Worm (Caenorhabditis elegans) whole organism, L2 larva: ENCODE data around the gene ZK809.5.

Experiments
- C34F6.9 ChIP-seq: fragments of 150-350 bp; optimal IDR thresholded peaks from 2 replicates; lab custom pipeline; 2014; ENCODE audit warnings: missing biosample characterization, missing genetic modification characterization
- F13H6.1 ChIP-seq: sonication (generic microtip); optimal IDR thresholded peaks from 2 replicates; lab custom pipeline; 2016; ENCODE audit warnings: missing genetic modification characterization, missing compliant biosample characterization
- R02D3.7 ChIP-seq: fragments of 150-350 bp; optimal IDR thresholded peaks from 2 replicates; lab custom pipeline; 2014; ENCODE audit warnings: missing biosample characterization, missing genetic modification characterization
- Y55F3AM.14 ChIP-seq: fragments of 200-800 bp; sonication (Bioruptor generic); optimal IDR thresholded peaks from 2 replicates; lab custom pipeline; 2018; ENCODE audit warnings: mild to moderate bottlenecking, missing genetic modification characterization, missing compliant biosample characterization
- ZK546.5 ChIP-seq: sonication (generic microtip); optimal IDR thresholded peaks from 2 replicates; lab custom pipeline; 2017; ENCODE audit warnings: missing biosample characterization, missing genetic modification characterization
- alr-1 ChIP-seq: fragments of 150-350 bp; optimal IDR thresholded peaks from 2 replicates; lab custom pipeline; 2014; ENCODE audit warnings: missing biosample characterization, missing genetic modification characterization
- aly-2 ChIP-seq: fragments of 150-350 bp; optimal IDR thresholded peaks from 2 replicates; lab custom pipeline; 2014; ENCODE audit warnings: missing biosample characterization, missing genetic modification characterization
- ama-1 ChIP-seq: fragments of 150-350 bp; optimal IDR thresholded peaks from 2 replicates; lab custom pipeline; 2018; ENCODE audit warnings: inconsistent platforms
- blmp-1 ChIP-seq: sonication (generic microtip); optimal IDR thresholded peaks from 2 replicates; lab custom pipeline; 2017; ENCODE audit warnings: missing genetic modification characterization, mild to moderate bottlenecking, missing compliant biosample characterization, antibody characterized with exemption, moderate library complexity; ENCODE audit not compliant: insufficient read depth
- ceh-16 ChIP-seq: fragments of 150-350 bp; optimal IDR thresholded peaks from 2 replicates; lab custom pipeline; 2014; ENCODE audit warnings: missing biosample characterization, missing genetic modification characterization
- ceh-82 ChIP-seq: fragments of 150-350 bp; optimal IDR thresholded peaks from 2 replicates; lab custom pipeline; 2014; ENCODE audit warnings: missing biosample characterization, missing genetic modification characterization
- crh-2 ChIP-seq: sonication (generic microtip); optimal IDR thresholded peaks from 2 replicates; lab custom pipeline; 2017; ENCODE audit warnings: missing biosample characterization, missing genetic modification characterization
- dmd-4 ChIP-seq: sonication (generic microtip); optimal IDR thresholded peaks from 2 replicates; lab custom pipeline; 2017; ENCODE audit warnings: missing biosample characterization, missing genetic modification characterization
- egl-27 ChIP-seq: sonication (generic microtip); optimal IDR thresholded peaks from 3 replicates; lab custom pipeline; 2017; ENCODE audit warnings: missing biosample characterization, missing genetic modification reagents, missing genetic modification characterization
- elt-1 ChIP-seq: fragments of 150-350 bp; optimal IDR thresholded peaks from 2 replicates; lab custom pipeline; 2014; ENCODE audit warnings: missing biosample characterization, missing genetic modification characterization
- elt-3 ChIP-seq: sonication (generic microtip); optimal IDR thresholded peaks from 2 replicates; lab custom pipeline; 2017; ENCODE audit warnings: missing biosample characterization, missing genetic modification characterization
- fos-1 ChIP-seq: fragments of 150-350 bp; optimal IDR thresholded peaks from 2 replicates; lab custom pipeline; 2014; ENCODE audit warnings: missing biosample characterization, missing genetic modification characterization
- lin-11 ChIP-seq: fragments of 150-350 bp; sonication (generic microtip); optimal IDR thresholded peaks from 2 replicates; lab custom pipeline; 2014; ENCODE audit warnings: missing biosample characterization, missing genetic modification characterization, inconsistent platforms, mixed read lengths
- lin-39 ChIP-seq: fragments of 150-350 bp; optimal IDR thresholded peaks from 2 replicates; lab custom pipeline; 2014; ENCODE audit warnings: missing biosample characterization, missing genetic modification reagents, missing genetic modification characterization
- lsy-2 ChIP-seq, 2 experiments: fragments of 150-350 bp in 1 of 2; sonication (generic microtip) in 1 of 2; optimal IDR thresholded peaks; 2 replicates each; lab custom pipeline; 2014 to 2017; ENCODE audit warnings: missing biosample characterization in 2 of 2, missing genetic modification characterization in 2 of 2
- mab-5 ChIP-seq: fragments of 150-350 bp; optimal IDR thresholded peaks from 2 replicates; lab custom pipeline; 2014; ENCODE audit warnings: missing biosample characterization, missing genetic modification characterization
- mbf-1 ChIP-seq: sonication (generic microtip); optimal IDR thresholded peaks from 2 replicates; lab custom pipeline; 2017; ENCODE audit warnings: missing biosample characterization, missing genetic modification characterization
- nhr-10 ChIP-seq: sonication (generic microtip); optimal IDR thresholded peaks from 2 replicates; lab custom pipeline; 2017; ENCODE audit warnings: missing biosample characterization, missing genetic modification characterization
- nhr-11 ChIP-seq: fragments of 150-350 bp; optimal IDR thresholded peaks from 2 replicates; lab custom pipeline; 2014; ENCODE audit warnings: missing biosample characterization, missing genetic modification characterization
- nhr-12 ChIP-seq: fragments of 150-350 bp; optimal IDR thresholded peaks from 2 replicates; lab custom pipeline; 2014; ENCODE audit warnings: missing biosample characterization, missing genetic modification characterization
- nhr-129 ChIP-seq: fragments of 150-350 bp; optimal IDR thresholded peaks from 2 replicates; lab custom pipeline; 2014; ENCODE audit warnings: missing biosample characterization, missing genetic modification characterization
- nhr-21 ChIP-seq: fragments of 150-350 bp; optimal IDR thresholded peaks from 2 replicates; lab custom pipeline; 2014; ENCODE audit warnings: missing biosample characterization, missing genetic modification characterization
- nhr-23 ChIP-seq: fragments of 150-350 bp; optimal IDR thresholded peaks from 2 replicates; lab custom pipeline; 2014; ENCODE audit warnings: missing biosample characterization, missing genetic modification reagents, missing genetic modification characterization
- nhr-25 ChIP-seq: fragments of 150-350 bp; sonication (generic microtip); optimal IDR thresholded peaks from 3 replicates; lab custom pipeline; 2014; ENCODE audit warnings: missing biosample characterization, missing genetic modification characterization
- nhr-6 ChIP-seq: fragments of 150-350 bp; optimal IDR thresholded peaks from 2 replicates; lab custom pipeline; 2014; ENCODE audit warnings: missing biosample characterization, missing genetic modification characterization
- sem-4 ChIP-seq: fragments of 150-350 bp; optimal IDR thresholded peaks from 2 replicates; lab custom pipeline; 2014; ENCODE audit warnings: missing biosample characterization, missing genetic modification reagents, missing genetic modification characterization
- skn-1 ChIP-seq: sonication (generic microtip); optimal IDR thresholded peaks from 2 replicates; lab custom pipeline; 2017; ENCODE audit warnings: missing biosample characterization, missing genetic modification characterization
- sma-3 ChIP-seq: sonication (generic microtip); optimal IDR thresholded peaks from 2 replicates; lab custom pipeline; 2016; ENCODE audit warnings: missing genetic modification reagents, missing genetic modification characterization, missing compliant biosample characterization
- sma-9 ChIP-seq, 2 experiments: fragments of 150-350 bp in 1 of 2; sonication (generic microtip) in 1 of 2; optimal IDR thresholded peaks; 2 replicates each; lab custom pipeline; 2014 to 2016; ENCODE audit warnings: missing genetic modification characterization in 2 of 2, mild to moderate bottlenecking in 1 of 2, missing biosample characterization in 1 of 2, missing compliant biosample characterization in 1 of 2, missing genetic modification reagents in 1 of 2, moderate library complexity in 1 of 2
- snpc-4 ChIP-seq: fragments of 150-350 bp; optimal IDR thresholded peaks from 2 replicates; lab custom pipeline; 2014; ENCODE audit warnings: missing biosample characterization, missing genetic modification characterization
- unc-39 ChIP-seq: fragments of 150-350 bp; optimal IDR thresholded peaks from 2 replicates; lab custom pipeline; 2014; ENCODE audit warnings: missing biosample characterization, missing genetic modification characterization
- unc-55 ChIP-seq: fragments of 150-350 bp; sonication (generic microtip); optimal IDR thresholded peaks from 3 replicates; lab custom pipeline; 2014; ENCODE audit warnings: missing biosample characterization, missing genetic modification reagents, missing genetic modification characterization
- unc-62 ChIP-seq: fragments of 150-350 bp; optimal IDR thresholded peaks from 2 replicates; lab custom pipeline; 2014; ENCODE audit warnings: missing biosample characterization, missing genetic modification reagents, missing genetic modification characterization
- ztf-1 ChIP-seq: fragments of 200-800 bp; sonication (Bioruptor generic); conservative IDR thresholded peaks from 2 replicates; pipeline ENCODE4 v1.3.6; 2022; ENCODE audit warnings: missing genetic modification characterization, missing compliant biosample characterization
- ztf-11 ChIP-seq: sonication (generic microtip); optimal IDR thresholded peaks from 2 replicates; lab custom pipeline; 2017; ENCODE audit warnings: missing biosample characterization, missing genetic modification characterization
- ztf-4 ChIP-seq: fragments of 150-350 bp; optimal IDR thresholded peaks from 2 replicates; lab custom pipeline; 2014; ENCODE audit warnings: missing biosample characterization, missing genetic modification characterization

ZK809.5 gene

ce11 chrIV:11645354-11645753 lies 11.2 kb upstream of the ZK809.5 start:
- TF ChIP-seq sma-3 (GFP tag; lab: Kevin White, UChicago) = no peak
- TF ChIP-seq nhr-129 (tag; lab: Kevin White, UChicago) = peak; percentile 45
- no peak for TF ChIP-seq mbf-1
- no peak for TF ChIP-seq nhr-11
- no peak for TF ChIP-seq crh-2 (tag; lab: Kevin White, UChicago)
- TF ChIP-seq ztf-1 (GFP tag; lab: Robert Waterston, UW) = no peak
- TF ChIP-seq nhr-21 (tag; lab: Kevin White, UChicago) = no peak
- TF ChIP-seq nhr-23 (tag; lab: Kevin White, UChicago) = no peak
- no peak for TF ChIP-seq blmp-1 (tag; lab: Kevin White, UChicago)
- no peak for TF ChIP-seq unc-55 (GFP tag; lab: Kevin White, UChicago)
- no peak for TF ChIP-seq elt-3 (tag; lab: Kevin White, UChicago)
- peak in 1 of 2 experiments; percentile 7 for TF ChIP-seq lsy-2 (tag; optimal IDR thresholded peaks at IDR 0.05; lab: Kevin White, UChicago)
- TF ChIP-seq egl-27 (tag; lab: Kevin White, UChicago) = no peak
- no peak for TF ChIP-seq ZK546.5 (tag; lab: Kevin White, UChicago)
- no peak for TF ChIP-seq skn-1 (tag; lab: Kevin White, UChicago)
- TF ChIP-seq F13H6.1 = peak; percentile 26
- no peak for TF ChIP-seq lin-11 (tag; lab: Kevin White, UChicago)
- no peak for TF ChIP-seq nhr-12
- no peak for TF ChIP-seq Y55F3AM.14
- TF ChIP-seq dmd-4 (tag; lab: Kevin White, UChicago) = no peak
- no peak for TF ChIP-seq ceh-16 (tag; lab: Kevin White, UChicago)
- TF ChIP-seq nhr-25 (tag; lab: Kevin White, UChicago) = no peak
- TF ChIP-seq aly-2 = no peak
- peak; percentile 34 for TF ChIP-seq sma-9 (GFP tag; optimal IDR thresholded peaks at IDR 0.05; lab: Kevin White, UChicago)
- no peak for TF ChIP-seq sma-9 (tag; optimal IDR thresholded peaks at IDR 0.05; lab: Kevin White, UChicago)
- no peak for TF ChIP-seq R02D3.7
- TF ChIP-seq alr-1 = no peak

ce11 chrIV:11646908-11647307 lies 9.6 kb upstream of the ZK809.5 start:
- peak; percentile 19 for TF ChIP-seq F13H6.1
- peak; percentile 7 for TF ChIP-seq nhr-6 (tag; lab: Kevin White, UChicago)
- TF ChIP-seq nhr-129 (tag; lab: Kevin White, UChicago) = peak; percentile 40
- peak; percentile 30 for TF ChIP-seq sma-9 (GFP tag; optimal IDR thresholded peaks at IDR 0.05; lab: Kevin White, UChicago)
- TF ChIP-seq sma-9 (tag; optimal IDR thresholded peaks at IDR 0.05; lab: Kevin White, UChicago) = no peak
- TF ChIP-seq nhr-11 = no peak

- no peak for TF ChIP-seq nhr-23 (tag; lab: Kevin White, UChicago)
- no peak for TF ChIP-seq egl-27 (tag; lab: Kevin White, UChicago)
- no peak for TF ChIP-seq fos-1 (tag; lab: Kevin White, UChicago)
- TF ChIP-seq lsy-2 (tag; optimal IDR thresholded peaks at IDR 0.05; lab: Kevin White, UChicago) = peak in 1 of 2 experiments; percentile 27
- no peak for TF ChIP-seq nhr-21 (tag; lab: Kevin White, UChicago)
- no peak for TF ChIP-seq nhr-25 (tag; lab: Kevin White, UChicago)
- no peak for TF ChIP-seq ZK546.5 (tag; lab: Kevin White, UChicago)
- TF ChIP-seq blmp-1 (tag; lab: Kevin White, UChicago) = no peak
- TF ChIP-seq alr-1 = no peak
- no peak for TF ChIP-seq nhr-12
- no peak for TF ChIP-seq sem-4 (tag; lab: Kevin White, UChicago)
- no peak for TF ChIP-seq sma-3 (GFP tag; lab: Kevin White, UChicago)
- TF ChIP-seq sma-9 (GFP tag; optimal IDR thresholded peaks at IDR 0.05; lab: Kevin White, UChicago) = peak; percentile 62
- no peak for TF ChIP-seq sma-9 (tag; optimal IDR thresholded peaks at IDR 0.05; lab: Kevin White, UChicago)
- TF ChIP-seq ceh-82 (tag; lab: Kevin White, UChicago) = no peak
- TF ChIP-seq ztf-11 = no peak
- no peak for TF ChIP-seq nhr-10 (tag; lab: Kevin White, UChicago)
- no peak for TF ChIP-seq mbf-1
- peak; percentile 44 for TF ChIP-seq nhr-129 (tag; lab: Kevin White, UChicago)
- TF ChIP-seq unc-39 (tag; lab: Kevin White, UChicago) = no peak
- TF ChIP-seq F13H6.1 = peak; percentile 64
- no peak for TF ChIP-seq mab-5 (tag; lab: Kevin White, UChicago)
- TF ChIP-seq dmd-4 (tag; lab: Kevin White, UChicago) = no peak
- no peak for TF ChIP-seq elt-1
- no peak for TF ChIP-seq ztf-1 (GFP tag; lab: Robert Waterston, UW)
- TF ChIP-seq elt-3 (tag; lab: Kevin White, UChicago) = no peak
- peak; percentile 30 for TF ChIP-seq C34F6.9 (tag; lab: Kevin White, UChicago)
- TF ChIP-seq crh-2 (tag; lab: Kevin White, UChicago) = no peak
- no peak for TF ChIP-seq ztf-4 (tag; lab: Kevin White, UChicago)
- no peak for TF ChIP-seq ama-1
- TF ChIP-seq skn-1 (tag; lab: Kevin White, UChicago) = no peak
- TF ChIP-seq snpc-4 (tag; lab: Kevin White, UChicago) = no peak
- TF ChIP-seq unc-55 (GFP tag; lab: Kevin White, UChicago) = no peak
- TF ChIP-seq lin-11 (tag; lab: Kevin White, UChicago) = no peak
- TF ChIP-seq nhr-6 (tag; lab: Kevin White, UChicago) = peak; percentile 2
- no peak for TF ChIP-seq lin-39 (tag; lab: Kevin White, UChicago)
- no peak for TF ChIP-seq unc-62 (GFP tag; lab: Kevin White, UChicago)
- TF ChIP-seq R02D3.7 = no peak
These were observed 7.5 kb upstream of the ZK809.5 start, which contains the start of gene ZK809.8 for ce11 chrIV:11649031-11649430. ZK809.8 (minus strand) TSS chrIV:11649064.
